Fruit fly (Drosophila melanogaster): Measurements from ENCODE around the gene mRpS34.

mRpS34 gene

dm6 chr3L:16359219-16359748 lies 11.4 kb downstream of the mRpS34 start, which contains the start of gene ringer:
Gene ringer, minus strand, starts transcription at chr3L:16359428.
- no peak for TF ChIP-seq noc (tag; optimal IDR thresholded peaks at IDR 0.05)

- no peak for TF ChIP-seq noc (tag; optimal IDR thresholded peaks at IDR 0.05)
These were observed 11.9 kb downstream of the mRpS34 start for dm6 chr3L:16359795-16360194.

dm6 chr3L:16361200-16361815 lies 13.4 kb downstream of the mRpS34 start:
- no peak for TF ChIP-seq noc (tag; optimal IDR thresholded peaks at IDR 0.05)

dm6 chr3L:16362119-16362653 lies 14.3 kb downstream of the mRpS34 start, which contains the start of gene Cpr72Ea:
Gene Cpr72Ea, plus strand, starts transcription at chr3L:16362603.
- TF ChIP-seq noc (tag; optimal IDR thresholded peaks at IDR 0.05): no peak

dm6 chr3L:16364182-16364581 lies 16.3 kb downstream of the mRpS34 start:
- TF ChIP-seq noc (tag; optimal IDR thresholded peaks at IDR 0.05): no peak

dm6 chr3L:16364599-16364998 lies 16.7 kb downstream of the mRpS34 start, which contains the start of gene Cpr72Eb:
Gene Cpr72Eb, plus strand, starts transcription at chr3L:16364899.
- TF ChIP-seq noc (tag; optimal IDR thresholded peaks at IDR 0.05): no peak

dm6 chr3L:16367240-16367639 lies 19.4 kb downstream of the mRpS34 start, which contains the start of gene Cpr72Ec:
Gene Cpr72Ec, minus strand, starts transcription at chr3L:16367340.
- no peak for TF ChIP-seq noc (tag; optimal IDR thresholded peaks at IDR 0.05)

- no peak for TF ChIP-seq noc (tag; optimal IDR thresholded peaks at IDR 0.05)
These were observed 20.3 kb downstream of the mRpS34 start, which contains the start of gene CG4842 for dm6 chr3L:16368199-16368598. Gene CG4842, plus strand, starts transcription at chr3L:16368389.

- TF ChIP-seq noc (tag; optimal IDR thresholded peaks at IDR 0.05): no peak
These were observed 21.7 kb downstream of the mRpS34 start, which contains the start of gene CG18814 for dm6 chr3L:16369526-16369925. Gene CG18814, plus strand, starts transcription at chr3L:16369826.

- TF ChIP-seq noc (tag; optimal IDR thresholded peaks at IDR 0.05): no peak
These were observed 30.2 kb downstream of the mRpS34 start, which contains the start of gene roq for dm6 chr3L:16377768-16378764. Gene roq, minus strand, starts transcription at chr3L:16378566.

- TF ChIP-seq noc (tag; optimal IDR thresholded peaks at IDR 0.05): peak; percentile 97
These were observed 32.9 kb downstream of the mRpS34 start for dm6 chr3L:16380770-16381169.

dm6 chr3L:16381184-16381797 lies 33.4 kb downstream of the mRpS34 start, which contains the start of gene Agpat4:
Gene Agpat4, minus strand, starts transcription at chr3L:16381570.
- TF ChIP-seq noc (tag; optimal IDR thresholded peaks at IDR 0.05): no peak

dm6 chr3L:16383056-16383455 lies 35.2 kb downstream of the mRpS34 start:
- no peak for TF ChIP-seq noc (tag; optimal IDR thresholded peaks at IDR 0.05)

- no peak for TF ChIP-seq noc (tag; optimal IDR thresholded peaks at IDR 0.05)
These were observed 36.4 kb downstream of the mRpS34 start for dm6 chr3L:16384145-16384705.
